Fruit fly (Drosophila melanogaster) whole organism, embryonic: Measurements from ENCODE around the gene dgt2.

Source experiments
- Abd-B ChIP-seq: fragments of 200-800 bp; sonication (Bioruptor generic); optimal IDR thresholded peaks from 2 replicates; lab custom pipeline; 2018; ENCODE audit warnings: missing biosample characterization, mild to moderate bottlenecking, missing genetic modification characterization, moderate library complexity
- CG1024 ChIP-seq: fragments of 200-800 bp; sonication (Bioruptor generic); IDR thresholded peaks from 2 replicates; pipeline ENCODE4 v1.3.6; 2022; ENCODE audit warnings: missing biosample characterization, missing genetic modification characterization
- CG11085 ChIP-seq: fragments of 200-800 bp; sonication (Bioruptor generic); IDR thresholded peaks from 2 replicates; pipeline ENCODE4 v1.3.6; 2022; ENCODE audit warnings: missing biosample characterization, missing genetic modification characterization
- CG11093 ChIP-seq: fragments of 200-800 bp; sonication (Bioruptor generic); IDR thresholded peaks from 3 replicates; pipeline ENCODE4 v1.3.6; 2022; ENCODE audit warnings: missing biosample characterization, missing genetic modification characterization
- CG11247 ChIP-seq: fragments of 200-800 bp; sonication (Bioruptor generic); IDR thresholded peaks from 2 replicates; pipeline ENCODE4 v1.3.6; 2022; ENCODE audit warnings: missing biosample characterization, missing genetic modification characterization
- CG11398 ChIP-seq: fragments of 200-800 bp; sonication (Bioruptor generic); optimal IDR thresholded peaks from 2 replicates; lab custom pipeline; 2016; ENCODE audit warnings: missing biosample characterization, missing genetic modification characterization
- CG11456 ChIP-seq: fragments of 200-800 bp; sonication (Bioruptor generic); IDR thresholded peaks from 3 replicates; pipeline ENCODE4 v1.3.6; 2022; ENCODE audit warnings: missing biosample characterization, missing genetic modification characterization
- CG11723 ChIP-seq: fragments of 200-800 bp; sonication (Bioruptor generic); optimal IDR thresholded peaks from 2 replicates; lab custom pipeline; 2017; ENCODE audit warnings: missing biosample characterization, mild to moderate bottlenecking, missing genetic modification characterization
- CG13424 ChIP-seq: fragments of 200-800 bp; sonication (Bioruptor generic); optimal IDR thresholded peaks from 2 replicates; lab custom pipeline; 2019; ENCODE audit warnings: missing biosample characterization, mild to moderate bottlenecking, missing genetic modification characterization, moderate library complexity
- CG14014 ChIP-seq: fragments of 200-800 bp; sonication (Bioruptor generic); IDR thresholded peaks from 2 replicates; pipeline ENCODE4 v1.3.6; 2022; ENCODE audit warnings: missing biosample characterization, missing genetic modification characterization
- CG14667 ChIP-seq: fragments of 200-800 bp; sonication (Bioruptor generic); IDR thresholded peaks from 2 replicates; pipeline ENCODE4 v1.3.6; 2022; ENCODE audit warnings: missing biosample characterization, missing genetic modification characterization
- CG15011 ChIP-seq: fragments of 200-800 bp; sonication (Bioruptor generic); optimal IDR thresholded peaks from 3 replicates; lab custom pipeline; 2018; ENCODE audit warnings: missing biosample characterization, mild to moderate bottlenecking, missing genetic modification characterization
- CG17361 ChIP-seq: fragments of 200-800 bp; sonication (Bioruptor generic); IDR thresholded peaks from 3 replicates; pipeline ENCODE4 v1.3.6; 2022; ENCODE audit warnings: missing biosample characterization, missing genetic modification characterization
- CG17802 ChIP-seq: fragments of 200-800 bp; sonication (Bioruptor generic); optimal IDR thresholded peaks from 2 replicates; lab custom pipeline; 2018; ENCODE audit warnings: missing biosample characterization, mild to moderate bottlenecking, missing genetic modification characterization, moderate library complexity
- CG18262 ChIP-seq: fragments of 200-800 bp; optimal IDR thresholded peaks from 3 replicates; lab custom pipeline; 2019; ENCODE audit warnings: missing biosample characterization, mild to moderate bottlenecking, missing genetic modification characterization, moderate library complexity
- CG3726 ChIP-seq: fragments of 200-800 bp; sonication (Bioruptor generic); IDR thresholded peaks from 3 replicates; pipeline ENCODE4, ENCODE4 v1.3.6; 2022; ENCODE audit warnings: missing biosample characterization, missing genetic modification characterization
- CG4730 ChIP-seq: fragments of 200-800 bp; sonication (Bioruptor generic); IDR thresholded peaks from 2 replicates; pipeline ENCODE4 v1.3.6; 2022; ENCODE audit warnings: missing biosample characterization, missing genetic modification characterization
- CG5180 ChIP-seq: fragments of 200-800 bp; sonication (Bioruptor generic); optimal IDR thresholded peaks from 3 replicates; lab custom pipeline; 2017; ENCODE audit warnings: missing biosample characterization, missing genetic modification characterization, mild to moderate bottlenecking, moderate library complexity, missing genetic modification reagents
- CG6272 ChIP-seq: fragments of 200-800 bp; sonication (Bioruptor generic); IDR thresholded peaks from 2 replicates; pipeline ENCODE4 v1.3.6; 2022; ENCODE audit warnings: missing biosample characterization, missing genetic modification characterization
- D19B ChIP-seq: fragments of 200-800 bp; sonication (Bioruptor generic); optimal IDR thresholded peaks from 2 replicates; lab custom pipeline; 2017; ENCODE audit warnings: missing biosample characterization, mild to moderate bottlenecking, missing genetic modification characterization
- Dad ChIP-seq: fragments of 200-800 bp; sonication (Bioruptor generic); optimal IDR thresholded peaks from 3 replicates; lab custom pipeline; 2016; ENCODE audit warnings: missing biosample characterization, missing genetic modification characterization
- Dp ChIP-seq: fragments of 200-800 bp; sonication (Bioruptor generic); optimal IDR thresholded peaks from 2 replicates; lab custom pipeline; 2018; ENCODE audit warnings: missing biosample characterization, mild to moderate bottlenecking, missing genetic modification characterization, moderate library complexity
- Ets65A ChIP-seq: fragments of 200-800 bp; sonication (Bioruptor generic); peaks from one replicate; lab custom pipeline; 2016; ENCODE audit warnings: missing biosample characterization, missing genetic modification characterization
- Gsc ChIP-seq: fragments of 200-800 bp; sonication (Bioruptor generic); IDR thresholded peaks from 2 replicates; pipeline ENCODE4 v1.3.6; 2022; ENCODE audit warnings: missing biosample characterization, missing genetic modification characterization
- Jarid2 ChIP-seq: fragments of 200-800 bp; sonication (Bioruptor generic); optimal IDR thresholded peaks from 3 replicates; lab custom pipeline; 2017; ENCODE audit warnings: mild to moderate bottlenecking, missing biosample characterization, missing genetic modification reagents, missing genetic modification characterization
- Lhr ChIP-seq: fragments of 200-800 bp; sonication (Bioruptor generic); optimal IDR thresholded peaks from 3 replicates; lab custom pipeline; 2017; ENCODE audit warnings: mild to moderate bottlenecking, missing biosample characterization, missing genetic modification reagents, missing genetic modification characterization
- Med ChIP-seq: fragments of 200-800 bp; sonication (Bioruptor generic); peaks from one replicate; lab custom pipeline; 2016; ENCODE audit warnings: missing biosample characterization, missing genetic modification characterization, mild to moderate bottlenecking, inconsistent platforms, moderate library complexity
- Nf-YA ChIP-seq: fragments of 200-800 bp; sonication (Bioruptor generic); IDR thresholded peaks from 2 replicates; pipeline ENCODE4 v1.3.6; 2022; ENCODE audit warnings: missing biosample characterization, missing genetic modification characterization
- Optix ChIP-seq: fragments of 200-800 bp; sonication (Bioruptor generic); IDR thresholded peaks from 3 replicates; pipeline ENCODE4 v1.3.6; 2022; ENCODE audit warnings: missing biosample characterization, missing genetic modification characterization
- PHDP ChIP-seq: fragments of 200-800 bp; sonication (Bioruptor generic); optimal IDR thresholded peaks from 3 replicates; lab custom pipeline; 2018; ENCODE audit warnings: missing biosample characterization, mild to moderate bottlenecking, missing genetic modification characterization, moderate library complexity
- Ravus ChIP-seq: fragments of 200-800 bp; sonication (Bioruptor generic); IDR thresholded peaks from 2 replicates; pipeline ENCODE4 v1.3.6; 2022; ENCODE audit warnings: missing biosample characterization, missing genetic modification characterization
- Xbp1 ChIP-seq: fragments of 200-800 bp; sonication (Bioruptor generic); optimal IDR thresholded peaks from 3 replicates; lab custom pipeline; 2016; ENCODE audit warnings: missing biosample characterization, mild to moderate bottlenecking, missing genetic modification characterization
- ap ChIP-seq: fragments of 200-800 bp; sonication (Bioruptor generic); IDR thresholded peaks from 2 replicates; pipeline ENCODE4 v1.3.6; 2022; ENCODE audit warnings: missing biosample characterization, missing genetic modification characterization
- ara ChIP-seq: fragments of 200-800 bp; sonication (Bioruptor generic); IDR thresholded peaks from 2 replicates; pipeline ENCODE4 v1.3.6; 2022; ENCODE audit warnings: missing biosample characterization, missing genetic modification characterization
- cato ChIP-seq: fragments of 200-800 bp; sonication (Bioruptor generic); optimal IDR thresholded peaks from 2 replicates; lab custom pipeline; 2016; ENCODE audit warnings: missing biosample characterization, missing genetic modification characterization, borderline replicate concordance
- chinmo ChIP-seq: fragments of 200-800 bp; sonication (Bioruptor generic); IDR thresholded peaks from 4 replicates; pipeline ENCODE4 v1.3.6; 2022; ENCODE audit warnings: missing biosample characterization, missing genetic modification characterization; ENCODE audit not compliant: partially characterized antibody
- cwo ChIP-seq: fragments of 200-800 bp; sonication (Bioruptor generic); optimal IDR thresholded peaks from 3 replicates; lab custom pipeline; 2017; ENCODE audit warnings: missing biosample characterization, missing genetic modification characterization, mild to moderate bottlenecking, moderate library complexity, missing genetic modification reagents
- disco-r ChIP-seq: fragments of 200-800 bp; sonication (Bioruptor generic); optimal IDR thresholded peaks from 2 replicates; lab custom pipeline; 2016; ENCODE audit warnings: missing biosample characterization, missing genetic modification characterization
- fd96Cb ChIP-seq: fragments of 200-800 bp; sonication (Bioruptor generic); optimal IDR thresholded peaks from 2 replicates; lab custom pipeline; 2018; ENCODE audit warnings: missing biosample characterization, mild to moderate bottlenecking, missing genetic modification characterization, moderate library complexity
- kni ChIP-seq: fragments of 200-800 bp; sonication (Bioruptor generic); optimal IDR thresholded peaks from 3 replicates; lab custom pipeline; 2017; ENCODE audit warnings: mild to moderate bottlenecking, missing biosample characterization, missing genetic modification reagents, missing genetic modification characterization
- mam ChIP-seq: fragments of 200-800 bp; sonication (Bioruptor generic); optimal IDR thresholded peaks from 3 replicates; lab custom pipeline; 2016; ENCODE audit warnings: missing biosample characterization, missing genetic modification characterization
- pita ChIP-seq: fragments of 200-800 bp; sonication (Bioruptor generic); optimal IDR thresholded peaks from 2 replicates; lab custom pipeline; 2017; ENCODE audit warnings: missing biosample characterization, mild to moderate bottlenecking, missing genetic modification characterization
- salm ChIP-seq: fragments of 200-800 bp; sonication (Bioruptor generic); optimal IDR thresholded peaks from 2 replicates; lab custom pipeline; 2018; ENCODE audit warnings: missing biosample characterization, mild to moderate bottlenecking, missing genetic modification characterization
- sd ChIP-seq: fragments of 200-800 bp; sonication (Bioruptor generic); optimal IDR thresholded peaks from 3 replicates; lab custom pipeline; 2018; ENCODE audit warnings: missing biosample characterization, mild to moderate bottlenecking, missing genetic modification characterization, moderate library complexity
- sens ChIP-seq: fragments of 200-800 bp; sonication (Bioruptor generic); peaks from one replicate; lab custom pipeline; 2016; ENCODE audit warnings: missing biosample characterization, missing genetic modification characterization
- slp2 ChIP-seq: fragments of 200-800 bp; sonication (Bioruptor generic); optimal IDR thresholded peaks from 2 replicates; lab custom pipeline; 2016; ENCODE audit warnings: missing biosample characterization, missing genetic modification characterization

dgt2 gene

DNA sequence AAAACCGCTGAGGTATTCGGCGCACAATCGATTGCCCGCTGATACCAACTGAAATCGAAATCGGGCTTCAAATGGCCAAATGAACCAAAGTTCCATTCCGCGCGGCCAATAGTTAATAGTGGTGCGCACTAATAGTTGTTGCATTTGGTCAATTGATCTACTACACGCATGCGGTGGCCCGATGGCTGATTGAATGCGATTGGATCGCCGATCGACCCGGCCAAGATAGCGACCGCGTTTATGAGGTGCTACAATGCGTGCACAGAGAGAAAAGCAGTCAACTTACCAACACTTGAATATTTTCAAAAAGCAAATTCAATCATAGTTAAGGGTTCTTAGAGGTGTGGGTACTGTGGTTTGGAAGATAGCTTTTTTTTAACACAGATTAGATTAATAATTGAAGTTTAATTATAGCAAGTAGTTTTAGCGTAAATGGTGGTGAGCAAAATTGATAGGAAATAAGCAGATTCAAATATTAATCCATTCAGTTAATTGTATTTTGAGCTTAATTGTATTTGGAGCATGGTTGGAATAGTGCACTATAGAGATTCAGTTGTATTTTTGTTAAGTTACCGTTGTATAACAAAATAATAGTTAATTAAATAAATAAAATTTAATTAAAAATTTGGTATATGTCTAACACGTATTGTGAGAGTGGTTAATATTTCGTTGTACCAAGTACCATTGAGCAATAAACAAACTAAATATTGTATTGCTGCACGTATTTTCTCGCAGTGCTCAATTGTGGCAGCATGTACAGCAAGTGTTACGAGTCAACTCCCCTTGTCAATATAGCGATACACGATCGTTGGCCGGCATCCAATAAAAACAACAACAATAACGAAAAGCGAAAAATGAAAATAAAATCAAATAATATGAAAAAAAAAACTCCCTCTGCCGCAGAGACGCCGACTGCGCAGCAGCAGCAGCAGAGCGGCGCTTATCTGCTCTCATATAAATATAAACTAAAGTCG is 37.0 kb downstream of the dgt2 start (continued):
- TF ChIP-seq CG5180 (GFP tag; lab: Kevin White, UChicago) (peak; percentile 18), Xbp1 (GFP tag; lab: Kevin White, UChicago) (peak; percentile 61), disco-r (GFP tag; lab: Kevin White, UChicago) (no peak), fd96Cb (tag; lab: Kevin White, UChicago) (peak; percentile 57), Abd-B (peak; percentile 29), CG3726 (GFP tag; lab: Robert Waterston, UW) (0 out of 3 replicates have a peak, but pooled peaks have one; percentile 47), CG6272 (GFP tag; lab: Robert Waterston, UW) (peak; percentile 24; the same call in 1 of the 2 replicates), CG17361 (GFP tag; lab: Robert Waterston, UW) (peak; percentile 89), mam (GFP tag; lab: Kevin White, UChicago) (no peak), slp2 (no peak), Optix (GFP tag; lab: Robert Waterston, UW) (peak; percentile 32; the same call in 1 of the 3 replicates), pita (GFP tag; lab: Kevin White, UChicago) (no peak), salm (no peak), ap (no peak), CG11723 (peak; percentile 19), CG14667 (GFP tag; lab: Robert Waterston, UW) (peak; percentile 26), CG14014 (0 out of 2 replicates have a peak, but pooled peaks have one; percentile 40), CG15011 (no peak), Nf-YA (GFP tag; lab: Robert Waterston, UW) (no peak), Ravus (peak; percentile 37), Gsc (GFP tag; lab: Robert Waterston, UW) (no peak), Lhr (GFP tag; lab: Kevin White, UChicago) (peak; percentile 8), cato (GFP tag; lab: Kevin White, UChicago) (peak; percentile 29), PHDP (tag; lab: Kevin White, UChicago) (peak; percentile 52), cwo (GFP tag; lab: Kevin White, UChicago) (peak; percentile 1), CG11093 (no peak)

DNA sequence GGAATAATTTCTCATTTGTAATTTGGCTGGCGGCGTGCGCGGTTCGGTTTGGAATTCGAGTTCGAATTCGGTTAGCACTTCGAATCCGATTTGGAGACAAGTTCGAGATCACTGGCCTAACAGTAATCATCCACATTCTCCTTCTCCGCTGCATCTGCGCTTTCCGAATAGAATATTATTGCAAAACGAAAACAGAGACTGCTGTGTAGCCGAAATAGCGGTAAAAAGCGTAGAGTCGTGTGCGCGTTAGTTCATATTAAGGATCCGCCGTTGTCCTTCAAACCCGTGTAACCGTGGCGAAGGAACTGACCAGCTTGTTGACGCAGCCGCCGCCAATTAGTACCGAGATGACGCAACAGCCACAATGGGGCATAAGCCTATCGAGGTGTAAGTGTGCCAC is 37.7 kb downstream of the dgt2 start, which contains the start of gene dmGlut:
dmGlut (plus strand) TSS at position 4 of the 400 bp plus-strand sequence.
- TF ChIP-seq Med: peak; percentile 42
- TF ChIP-seq CG1024 (GFP tag; lab: Robert Waterston, UW): no peak
- 0 out of 2 replicates have a peak, but pooled peaks have one; percentile 5 for TF ChIP-seq ara (GFP tag; lab: Robert Waterston, UW)
- TF ChIP-seq disco-r (GFP tag; lab: Kevin White, UChicago): no peak
- peak; percentile 23 for TF ChIP-seq Jarid2 (GFP tag; lab: Kevin White, UChicago)
- TF ChIP-seq Ets65A: peak; percentile 64
- TF ChIP-seq Ravus: no peak
- no peak for TF ChIP-seq kni (GFP tag; lab: Kevin White, UChicago)
- no peak for TF ChIP-seq CG17802 (tag; lab: Kevin White, UChicago)
- 0 out of 3 replicates have a peak, but pooled peaks have one; percentile 19 for TF ChIP-seq Optix (GFP tag; lab: Robert Waterston, UW)
- no peak for TF ChIP-seq sens (GFP tag; lab: Kevin White, UChicago)
- TF ChIP-seq, all 482 proteins: peak for 5

DNA sequence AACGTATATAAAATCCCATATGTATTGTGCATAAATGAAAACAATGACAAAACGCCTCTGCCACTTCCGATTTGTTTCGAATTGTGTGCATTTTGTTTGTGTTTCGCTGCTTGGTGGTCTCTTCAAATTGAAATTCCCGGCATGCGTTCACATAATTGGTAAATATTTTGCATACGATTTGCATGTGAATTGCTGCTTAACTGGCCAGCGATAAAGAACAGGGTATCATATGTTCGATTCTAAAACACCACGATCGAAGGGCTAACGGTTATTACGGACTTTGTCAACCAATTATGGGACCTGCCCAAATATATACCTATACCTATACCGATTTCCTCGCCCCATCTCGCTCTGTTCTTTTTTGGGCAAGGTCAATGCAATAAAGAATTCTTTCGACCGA is 38.4 kb downstream of the dgt2 start:
- TF ChIP-seq CG18262 (tag; lab: Kevin White, UChicago) (no peak), Dp (GFP tag; lab: Kevin White, UChicago) (no peak), D19B (peak; percentile 46), CG11398 (no peak), sens (GFP tag; lab: Kevin White, UChicago) (peak; percentile 24), Dad (GFP tag; lab: Kevin White, UChicago) (no peak), CG11456 (0 out of 3 replicates have a peak, but pooled peaks have one; percentile 21), CG11085 (GFP tag; lab: Robert Waterston, UW) (no peak), CG13424 (no peak), mam (GFP tag; lab: Kevin White, UChicago) (no peak), sd (peak; percentile 50), CG4730 (no peak), Xbp1 (GFP tag; lab: Kevin White, UChicago) (no peak), chinmo (0 out of 4 replicates have a peak, but pooled peaks have one; percentile 34), CG11247 (GFP tag; lab: Robert Waterston, UW) (no peak)
